Worm (Caenorhabditis elegans) whole organism, dauer: Measurements from ENCODE around the gene hlh-14.

Experiments used
- unc-62 ChIP-seq: sonication (generic microtip); optimal IDR thresholded peaks from 2 replicates; lab custom pipeline; 2017; ENCODE audit warnings: missing biosample characterization, missing genetic modification reagents, missing genetic modification characterization

hlh-14 gene

ce11 chrII:5747312-5747711 is 8.6 kb upstream of the hlh-14 start:
- no peak for TF ChIP-seq unc-62 (GFP tag; lab: Kevin White, UChicago)

ce11 chrII:5745088-5745487 is 6.4 kb upstream of the hlh-14 start, which contains the start of gene F10C1.9:
Gene F10C1.9 (minus strand): TSS chrII:5745284.
- no peak for TF ChIP-seq unc-62 (GFP tag; lab: Kevin White, UChicago)

ce11 chrII:5744342-5744741 is 5.6 kb upstream of the hlh-14 start:
- no peak for TF ChIP-seq unc-62 (GFP tag; lab: Kevin White, UChicago)

ce11 chrII:5742767-5743166 is 4.1 kb upstream of the hlh-14 start:
- no peak for TF ChIP-seq unc-62 (GFP tag; lab: Kevin White, UChicago)

- TF ChIP-seq unc-62 (GFP tag; lab: Kevin White, UChicago) = no peak
Observed at ce11 chrII:5736599-5736998, 2.1 kb downstream of the hlh-14 start.

- TF ChIP-seq unc-62 (GFP tag; lab: Kevin White, UChicago) = no peak
Observed at ce11 chrII:5735744-5736143, 3.0 kb downstream of the hlh-14 start.

ce11 chrII:5734883-5735282 is 3.8 kb downstream of the hlh-14 start:
- no peak for TF ChIP-seq unc-62 (GFP tag; lab: Kevin White, UChicago)

- no peak for TF ChIP-seq unc-62 (GFP tag; lab: Kevin White, UChicago)
Observed at ce11 chrII:5730343-5731083, 8.2 kb downstream of the hlh-14 start, which contains the start of the genes C18A3.7 and C18A3.11. Gene C18A3.7 (minus strand): TSS chrII:5730443. Gene C18A3.11 (plus strand): TSS chrII:5731033.

- no peak for TF ChIP-seq unc-62 (GFP tag; lab: Kevin White, UChicago)
Observed at ce11 chrII:5727707-5728106, 11.0 kb downstream of the hlh-14 start, which contains the start of gene rab-3. Gene rab-3 (minus strand): TSS chrII:5727853.

- no peak for TF ChIP-seq unc-62 (GFP tag; lab: Kevin White, UChicago)
Observed at ce11 chrII:5725094-5725493, 13.6 kb downstream of the hlh-14 start.

- no peak for TF ChIP-seq unc-62 (GFP tag; lab: Kevin White, UChicago)
Observed at ce11 chrII:5719848-5720247, 18.8 kb downstream of the hlh-14 start, which contains the start of gene damt-1. Gene damt-1 (plus strand): TSS chrII:5720148.

- no peak for TF ChIP-seq unc-62 (GFP tag; lab: Kevin White, UChicago)
Observed at ce11 chrII:5717831-5718230, 20.9 kb downstream of the hlh-14 start, which contains the start of gene zipt-3. Gene zipt-3 (plus strand): TSS chrII:5718131.

- TF ChIP-seq unc-62 (GFP tag; lab: Kevin White, UChicago) = no peak
Observed at ce11 chrII:5715745-5716357, 22.8 kb downstream of the hlh-14 start, which contains the start of the genes C18A3.10 and C18A3.3. Gene C18A3.10 (minus strand): TSS chrII:5715845. Gene C18A3.3 (plus strand): TSS chrII:5716307.

ce11 chrII:5714807-5715206 is 23.9 kb downstream of the hlh-14 start, which contains the start of the genes tiar-1 and lelo-4:
Gene tiar-1 (minus strand): TSS chrII:5714823.
Gene lelo-4 (plus strand): TSS chrII:5714924.
- TF ChIP-seq unc-62 (GFP tag; lab: Kevin White, UChicago) = no peak

- TF ChIP-seq unc-62 (GFP tag; lab: Kevin White, UChicago) = no peak
Observed at ce11 chrII:5712126-5712525, 26.6 kb downstream of the hlh-14 start.

ce11 chrII:5710835-5711234 is 27.9 kb downstream of the hlh-14 start:
- TF ChIP-seq unc-62 (GFP tag; lab: Kevin White, UChicago) = no peak
